Worm (Caenorhabditis elegans): ENCODE measurements around the gene C55C3.3.
A peak's percentile ranks its signal among the peaks of the same experiment; 100 is the strongest.

Gene C55C3.3

ce11 chrIV:5655966-5656389 is 29.1 kb upstream of the C55C3.3 start (continued):
- TF ChIP-seq F49E8.2 (tag; optimal IDR thresholded peaks at IDR 0.05; ENCODE audit: insufficient read depth) = no peak
- TF ChIP-seq B0336.3 (GFP tag; IDR thresholded peaks at IDR 0.05) = no peak
- TF ChIP-seq egl-44 (GFP tag; IDR thresholded peaks at IDR 0.05) = no peak
- TF ChIP-seq Y95B8A.8 (GFP tag; IDR thresholded peaks at IDR 0.05) = no peak
- TF ChIP-seq unc-62 (GFP tag; optimal IDR thresholded peaks at IDR 0.05) = no peak
- no peak for TF ChIP-seq Y56A3A.18 (GFP tag; IDR thresholded peaks at IDR 0.05)
- TF ChIP-seq lin-54 (GFP tag; optimal IDR thresholded peaks at IDR 0.05) = peak; percentile 71
- peak; percentile 48; the same call in 1 of the 2 replicates for TF ChIP-seq K11D2.4 (GFP tag; IDR thresholded peaks at IDR 0.05)
- no peak for TF ChIP-seq ceh-40 (GFP tag; IDR thresholded peaks at IDR 0.05)
- no peak for TF ChIP-seq nfya-1 (tag; optimal IDR thresholded peaks at IDR 0.05; ENCODE audit: borderline replicate concordance, insufficient read depth)
- TF ChIP-seq hlh-26 (GFP tag; conservative IDR thresholded peaks at IDR 0.05) = no peak
- TF ChIP-seq mel-28 (tag; optimal IDR thresholded peaks at IDR 0.05; ENCODE audit: borderline replicate concordance) = no peak
- no peak for TF ChIP-seq ceh-79 (tag; optimal IDR thresholded peaks at IDR 0.05)
- no peak for TF ChIP-seq rec-8 (tag; optimal IDR thresholded peaks at IDR 0.05)
- no peak for TF ChIP-seq madf-6 (GFP tag; IDR thresholded peaks at IDR 0.05)
- no peak for TF ChIP-seq fkh-3 (tag; optimal IDR thresholded peaks at IDR 0.05)
- TF ChIP-seq dox-1 (GFP tag; IDR thresholded peaks at IDR 0.05) = 0 out of 2 replicates have a peak, but pooled peaks have one; percentile 19
- TF ChIP-seq ceh-58 (GFP tag; IDR thresholded peaks at IDR 0.05) = no peak
- TF ChIP-seq zim-3 (tag; optimal IDR thresholded peaks at IDR 0.05) = no peak
- peak; percentile 59; the same call in 1 of the 2 replicates for TF ChIP-seq nfyb-1 (GFP tag; IDR thresholded peaks at IDR 0.05)
- TF ChIP-seq Y53F4B.3 (GFP tag; IDR thresholded peaks at IDR 0.05) = no peak
- TF ChIP-seq hmg-1.2 (GFP tag; IDR thresholded peaks at IDR 0.05) = no peak
- no peak for TF ChIP-seq mcd-1 (GFP tag; IDR thresholded peaks at IDR 0.05)
- TF ChIP-seq gei-17 (GFP tag; optimal IDR thresholded peaks at IDR 0.05) = no peak
- peak; percentile 41 for TF ChIP-seq attf-5 (GFP tag; optimal IDR thresholded peaks at IDR 0.05)
- no peak for TF ChIP-seq snpc-1.3 (tag; optimal IDR thresholded peaks at IDR 0.05; ENCODE audit: insufficient read depth)
- no peak for TF ChIP-seq dpl-1 (GFP tag; optimal IDR thresholded peaks at IDR 0.05)
- peak; percentile 61; the same call in 1 of the 2 replicates for TF ChIP-seq C06A6.2 (GFP tag; conservative IDR thresholded peaks at IDR 0.05)
- TF ChIP-seq lin-40 (tag; optimal IDR thresholded peaks at IDR 0.05) = peak; percentile 66
- TF ChIP-seq ama-1 (optimal IDR thresholded peaks at IDR 0.05) = peak; percentile 60
- no peak for TF ChIP-seq ama-1 (GFP tag; optimal IDR thresholded peaks at IDR 0.05)
- TF ChIP-seq dpff-1 (tag; optimal IDR thresholded peaks at IDR 0.05) = no peak
- TF ChIP-seq F10E7.11 (tag; optimal IDR thresholded peaks at IDR 0.05) = no peak
- TF ChIP-seq athp-1 (tag; optimal IDR thresholded peaks at IDR 0.05) = no peak
- no peak for TF ChIP-seq him-1 (tag; optimal IDR thresholded peaks at IDR 0.05)
- no peak for TF ChIP-seq xnd-1 (tag; optimal IDR thresholded peaks at IDR 0.05)
- no peak for TF ChIP-seq nfya-2 (GFP tag; IDR thresholded peaks at IDR 0.05)
- TF ChIP-seq attf-6 (GFP tag; IDR thresholded peaks at IDR 0.05) = no peak
- TF ChIP-seq chd-7 (tag; optimal IDR thresholded peaks at IDR 0.05) = no peak
- TF ChIP-seq snpc-3.4 (tag; optimal IDR thresholded peaks at IDR 0.05) = no peak
- TF ChIP-seq nhr-120 (GFP tag; IDR thresholded peaks at IDR 0.05) = no peak
- peak; percentile 23 for TF ChIP-seq nhr-90 (tag; optimal IDR thresholded peaks at IDR 0.05)
- TF ChIP-seq ztf-26 (tag; optimal IDR thresholded peaks at IDR 0.05) = peak; percentile 68
- TF ChIP-seq zfh-2 (GFP tag; conservative IDR thresholded peaks at IDR 0.05) = no peak
- TF ChIP-seq lir-1 (GFP tag; conservative IDR thresholded peaks at IDR 0.05) = no peak
- TF ChIP-seq cebp-1 (GFP tag; IDR thresholded peaks at IDR 0.05) = peak; percentile 85
- peak; percentile 94 for TF ChIP-seq cebp-1 (tag; optimal IDR thresholded peaks at IDR 0.05)
- no peak for TF ChIP-seq nhr-179 (tag; optimal IDR thresholded peaks at IDR 0.05)
- TF ChIP-seq tbp1 (GFP tag; optimal IDR thresholded peaks at IDR 0.05) = peak; percentile 19
- no peak for TF ChIP-seq aptf-2 (GFP tag; conservative IDR thresholded peaks at IDR 0.05)

All from whole organism, young adult.